Worm (Caenorhabditis elegans): ENCODE measurements around the gene gst-37.

The gst-37 gene

DNA sequence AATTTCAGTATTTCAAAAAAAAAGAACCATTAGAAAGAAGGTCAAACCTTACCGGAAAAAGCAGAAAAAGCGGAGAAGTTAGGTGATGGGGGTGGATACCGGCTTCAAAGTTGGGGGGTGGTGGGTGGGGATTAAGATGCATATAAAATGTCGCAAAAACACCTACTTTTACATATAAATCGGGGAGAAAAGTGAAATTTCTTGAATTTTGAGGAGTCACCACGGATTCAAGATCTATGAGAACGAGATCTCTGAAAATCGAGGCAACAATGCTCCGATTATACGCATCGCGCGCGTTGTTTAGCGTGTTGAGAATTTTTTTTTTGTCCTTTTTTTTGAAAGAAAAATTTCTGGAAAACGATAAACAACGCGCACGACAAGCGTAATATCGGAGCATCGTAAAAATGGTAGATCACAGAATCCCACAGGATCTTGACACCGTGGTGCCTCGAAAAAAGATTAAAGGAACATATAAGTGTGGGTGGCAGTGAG, 45.9 kb upstream of the gst-37 start (continued):
- peak; percentile 76 for TF ChIP-seq atf-7 (tag; optimal IDR thresholded peaks at IDR 0.05)
- no peak for TF ChIP-seq egrh-3 (GFP tag; IDR thresholded peaks at IDR 0.05)
- TF ChIP-seq lsl-1 (GFP tag; optimal IDR thresholded peaks at IDR 0.05): peak; percentile 46
- no peak for TF ChIP-seq pha-4 (tag; optimal IDR thresholded peaks at IDR 0.05)
- TF ChIP-seq ceh-91 (GFP tag; IDR thresholded peaks at IDR 0.05): 0 out of 2 replicates have a peak, but pooled peaks have one; percentile 27
- no peak for TF ChIP-seq mel-28 (tag; optimal IDR thresholded peaks at IDR 0.05; ENCODE audit: borderline replicate concordance)
- peak; percentile 92 for TF ChIP-seq T26A5.8 (tag; optimal IDR thresholded peaks at IDR 0.05)
- peak; percentile 89 for TF ChIP-seq aptf-3 (GFP tag; IDR thresholded peaks at IDR 0.05)
- no peak for TF ChIP-seq hlh-26 (GFP tag; conservative IDR thresholded peaks at IDR 0.05)
- TF ChIP-seq lin-35 (GFP tag; optimal IDR thresholded peaks at IDR 0.05): no peak
- TF ChIP-seq F23B12.7 (tag; optimal IDR thresholded peaks at IDR 0.05; ENCODE audit: insufficient read depth): no peak
- TF ChIP-seq F10E7.11 (tag; optimal IDR thresholded peaks at IDR 0.05): peak; percentile 93
- TF ChIP-seq hsf-1 (GFP tag; IDR thresholded peaks at IDR 0.05): peak; percentile 65
- TF ChIP-seq efl-1 (GFP tag; optimal IDR thresholded peaks at IDR 0.05): no peak
- TF ChIP-seq somi-1 (GFP tag; optimal IDR thresholded peaks at IDR 0.05): no peak
- peak; percentile 20 for TF ChIP-seq madf-10 (tag; optimal IDR thresholded peaks at IDR 0.05)
- TF ChIP-seq xnd-1 (tag; optimal IDR thresholded peaks at IDR 0.05): no peak
- no peak for TF ChIP-seq lir-1 (GFP tag; conservative IDR thresholded peaks at IDR 0.05)
- TF ChIP-seq him-1 (tag; optimal IDR thresholded peaks at IDR 0.05): peak; percentile 60
- TF ChIP-seq F57A8.1 (GFP tag; optimal IDR thresholded peaks at IDR 0.05): no peak
- TF ChIP-seq ztf-26 (tag; optimal IDR thresholded peaks at IDR 0.05): peak; percentile 59
- TF ChIP-seq F39B2.1 (GFP tag; IDR thresholded peaks at IDR 0.05): peak; percentile 21; the same call in 1 of the 2 replicates
- TF ChIP-seq F22D6.2 (tag; optimal IDR thresholded peaks at IDR 0.05): no peak
- TF ChIP-seq fkh-3 (tag; optimal IDR thresholded peaks at IDR 0.05): peak; percentile 8
- no peak for TF ChIP-seq nhr-80 (tag; optimal IDR thresholded peaks at IDR 0.05)
- no peak for TF ChIP-seq ets-4 (GFP tag; optimal IDR thresholded peaks at IDR 0.05)
- no peak for TF ChIP-seq sptf-2 (GFP tag; optimal IDR thresholded peaks at IDR 0.05)
- TF ChIP-seq F57C9.4 (tag; optimal IDR thresholded peaks at IDR 0.05): peak; percentile 94
- TF ChIP-seq F49E8.2 (tag; optimal IDR thresholded peaks at IDR 0.05; ENCODE audit: insufficient read depth): peak; percentile 71
- peak; percentile 60 for TF ChIP-seq lin-54 (GFP tag; optimal IDR thresholded peaks at IDR 0.05)
- peak; percentile 62 for TF ChIP-seq snpc-3.4 (tag; optimal IDR thresholded peaks at IDR 0.05)
- TF ChIP-seq rcor-1 (GFP tag; IDR thresholded peaks at IDR 0.05): peak; percentile 50
- TF ChIP-seq Y67H2A.10 (GFP tag; conservative IDR thresholded peaks at IDR 0.05): no peak
- no peak for TF ChIP-seq ztf-6 (GFP tag; IDR thresholded peaks at IDR 0.05)
- peak; percentile 77; the same call in 1 of the 2 replicates for TF ChIP-seq ztf-25 (GFP tag; IDR thresholded peaks at IDR 0.05)
- no peak for TF ChIP-seq unc-62 (GFP tag; optimal IDR thresholded peaks at IDR 0.05)
- TF ChIP-seq tbx-9 (tag; optimal IDR thresholded peaks at IDR 0.05; ENCODE audit: borderline replicate concordance): peak; percentile 34
- TF ChIP-seq akir-1 (GFP tag; optimal IDR thresholded peaks at IDR 0.05): no peak
- TF ChIP-seq nhr-120 (GFP tag; IDR thresholded peaks at IDR 0.05): no peak
- TF ChIP-seq attf-6 (GFP tag; IDR thresholded peaks at IDR 0.05): peak; percentile 69; the same call in 1 of the 2 replicates
- TF ChIP-seq ceh-79 (tag; optimal IDR thresholded peaks at IDR 0.05): peak; percentile 98
- TF ChIP-seq gei-17 (GFP tag; optimal IDR thresholded peaks at IDR 0.05): peak; percentile 53
- TF ChIP-seq rec-8 (tag; optimal IDR thresholded peaks at IDR 0.05): peak in 1 of 2 experiments; percentile 33
- TF ChIP-seq F52B5.7 (tag; optimal IDR thresholded peaks at IDR 0.05): peak; percentile 96
- TF ChIP-seq Y95B8A.8 (GFP tag; IDR thresholded peaks at IDR 0.05): peak; percentile 81
- TF ChIP-seq ekl-4 (GFP tag; IDR thresholded peaks at IDR 0.05): peak; percentile 90
- peak; percentile 53 for TF ChIP-seq nfyb-1 (GFP tag; IDR thresholded peaks at IDR 0.05)
- peak; percentile 9 for TF ChIP-seq mxl-1 (tag; optimal IDR thresholded peaks at IDR 0.05)

Data from whole organism, young adult.